Fruit fly (Drosophila melanogaster) whole organism, embryonic: ENCODE results near the gene CG7065.
A peak's percentile ranks its signal among the peaks of the same experiment; 100 is the strongest.

ENCODE experiments used
- Abd-B ChIP-seq: fragments of 200-800 bp; sonication (Bioruptor generic); optimal IDR thresholded peaks from 2 replicates; lab custom pipeline; 2018; ENCODE audit warnings: missing biosample characterization, mild to moderate bottlenecking, missing genetic modification characterization, moderate library complexity
- Adf1 ChIP-seq: fragments of 200-800 bp; sonication (Bioruptor generic); IDR thresholded peaks from 2 replicates; pipeline ENCODE4 v1.3.6; 2022; ENCODE audit warnings: missing biosample characterization, missing genetic modification characterization
- Awh ChIP-seq: fragments of 200-800 bp; sonication (Bioruptor generic); IDR thresholded peaks from 2 replicates; pipeline ENCODE4, ENCODE4 v1.3.6; 2022; ENCODE audit warnings: missing biosample characterization, missing genetic modification characterization
- BEAF-32 ChIP-seq: fragments of 200-800 bp; sonication (Bioruptor generic); optimal IDR thresholded peaks from 3 replicates; lab custom pipeline; 2017; ENCODE audit warnings: missing biosample characterization, missing genetic modification characterization, mild to moderate bottlenecking, moderate library complexity, missing genetic modification reagents
- Blimp-1 ChIP-seq: fragments of 200-800 bp; sonication (Bioruptor generic); optimal IDR thresholded peaks from 3 replicates; lab custom pipeline; 2018; ENCODE audit warnings: missing biosample characterization, missing genetic modification characterization, mild to moderate bottlenecking, moderate library complexity, missing genetic modification reagents
- CG10979 ChIP-seq: fragments of 200-800 bp; sonication (Bioruptor generic); optimal IDR thresholded peaks from 2 replicates; lab custom pipeline; 2018; ENCODE audit warnings: missing biosample characterization, mild to moderate bottlenecking, missing genetic modification characterization, moderate library complexity
- CG11456 ChIP-seq: fragments of 200-800 bp; sonication (Bioruptor generic); IDR thresholded peaks from 3 replicates; pipeline ENCODE4 v1.3.6; 2022; ENCODE audit warnings: missing biosample characterization, missing genetic modification characterization
- CG12104 ChIP-seq: fragments of 200-800 bp; sonication (Bioruptor generic); optimal IDR thresholded peaks from 3 replicates; lab custom pipeline; 2016; ENCODE audit warnings: missing biosample characterization, missing genetic modification characterization
- CG12391 ChIP-seq: fragments of 200-800 bp; sonication (Bioruptor generic); optimal IDR thresholded peaks from 3 replicates; lab custom pipeline; 2018; ENCODE audit warnings: missing biosample characterization, mild to moderate bottlenecking, missing genetic modification characterization, moderate library complexity
- CG14441 ChIP-seq: fragments of 200-800 bp; sonication (Bioruptor generic); IDR thresholded peaks from 2 replicates; pipeline ENCODE4 v1.3.6; 2022; ENCODE audit warnings: missing biosample characterization, missing genetic modification characterization
- CG14667 ChIP-seq: fragments of 200-800 bp; sonication (Bioruptor generic); IDR thresholded peaks from 2 replicates; pipeline ENCODE4 v1.3.6; 2022; ENCODE audit warnings: missing biosample characterization, missing genetic modification characterization
- CG17359 ChIP-seq: fragments of 200-800 bp; sonication (Bioruptor generic); optimal IDR thresholded peaks from 3 replicates; lab custom pipeline; 2018; ENCODE audit warnings: missing biosample characterization, mild to moderate bottlenecking, missing genetic modification characterization, moderate library complexity
- CG17612 ChIP-seq: fragments of 200-800 bp; sonication (Bioruptor generic); IDR thresholded peaks from 2 replicates; pipeline ENCODE4 v1.3.6; 2022; ENCODE audit warnings: missing biosample characterization, missing genetic modification characterization
- CG18619 ChIP-seq: fragments of 200-800 bp; sonication (Bioruptor generic); optimal IDR thresholded peaks from 3 replicates; lab custom pipeline; 2017; ENCODE audit warnings: missing biosample characterization, mild to moderate bottlenecking, missing genetic modification characterization
- CG2678 ChIP-seq: fragments of 200-800 bp; sonication (Bioruptor generic); optimal IDR thresholded peaks from 3 replicates; lab custom pipeline; 2019; ENCODE audit warnings: missing biosample characterization, mild to moderate bottlenecking, missing genetic modification characterization, moderate library complexity
- CG6272 ChIP-seq: fragments of 200-800 bp; sonication (Bioruptor generic); IDR thresholded peaks from 2 replicates; pipeline ENCODE4 v1.3.6; 2022; ENCODE audit warnings: missing biosample characterization, missing genetic modification characterization
- CG6813 ChIP-seq: fragments of 200-800 bp; sonication (Bioruptor generic); optimal IDR thresholded peaks from 2 replicates; lab custom pipeline; 2017; ENCODE audit warnings: missing biosample characterization, missing genetic modification characterization, mild to moderate bottlenecking, moderate library complexity, missing genetic modification reagents
- CG9609 ChIP-seq: fragments of 200-800 bp; sonication (Bioruptor generic); optimal IDR thresholded peaks from 3 replicates; lab custom pipeline; 2016; ENCODE audit warnings: missing biosample characterization, missing genetic modification characterization
- CHES-1-like ChIP-seq: fragments of 200-800 bp; sonication (Bioruptor generic); optimal IDR thresholded peaks from 2 replicates; lab custom pipeline; 2016; ENCODE audit warnings: missing biosample characterization, missing genetic modification characterization
- D19B ChIP-seq: fragments of 200-800 bp; sonication (Bioruptor generic); optimal IDR thresholded peaks from 2 replicates; lab custom pipeline; 2017; ENCODE audit warnings: missing biosample characterization, mild to moderate bottlenecking, missing genetic modification characterization
- E2f1 ChIP-seq: fragments of 200-800 bp; sonication (Bioruptor generic); IDR thresholded peaks from 2 replicates; pipeline ENCODE4 v1.3.6; 2022; ENCODE audit warnings: missing biosample characterization, missing genetic modification characterization
- Gug ChIP-seq: fragments of 200-800 bp; sonication (Bioruptor generic); IDR thresholded peaks from 4 replicates; pipeline ENCODE4 v1.3.6; 2022; ENCODE audit warnings: missing biosample characterization, missing genetic modification characterization
- HmgZ ChIP-seq: fragments of 200-800 bp; sonication (Bioruptor generic); optimal IDR thresholded peaks from 2 replicates; lab custom pipeline; 2018; ENCODE audit warnings: missing biosample characterization, mild to moderate bottlenecking, missing genetic modification characterization
- Lim3 ChIP-seq: fragments of 200-800 bp; sonication (Bioruptor generic); IDR thresholded peaks from 2 replicates; pipeline ENCODE4 v1.3.6; 2022; ENCODE audit warnings: missing biosample characterization, missing genetic modification characterization
- MESR4 ChIP-seq: fragments of 200-800 bp; sonication (Bioruptor generic); optimal IDR thresholded peaks from 2 replicates; lab custom pipeline; 2018; ENCODE audit warnings: missing biosample characterization, mild to moderate bottlenecking, missing genetic modification characterization, moderate library complexity
- MTF-1 ChIP-seq: fragments of 200-800 bp; sonication (Bioruptor generic); optimal IDR thresholded peaks from 2 replicates; lab custom pipeline; 2018; ENCODE audit warnings: missing biosample characterization, mild to moderate bottlenecking, missing genetic modification characterization, borderline replicate concordance
- Med ChIP-seq: fragments of 200-800 bp; sonication (Bioruptor generic); peaks from one replicate; lab custom pipeline; 2016; ENCODE audit warnings: missing biosample characterization, missing genetic modification characterization, mild to moderate bottlenecking, inconsistent platforms, moderate library complexity
- Pdp1 ChIP-seq, 2 experiments: fragments of 200-800 bp; sonication (Bioruptor generic); optimal IDR thresholded peaks; 3 replicates each; lab custom pipeline; 2016; ENCODE audit warnings: missing biosample characterization in 2 of 2, missing genetic modification characterization in 2 of 2, mild to moderate bottlenecking in 1 of 2, moderate library complexity in 1 of 2
- Poxn ChIP-seq: fragments of 200-800 bp; sonication (Bioruptor generic); IDR thresholded peaks from 2 replicates; pipeline ENCODE4 v1.3.6; 2022; ENCODE audit warnings: missing biosample characterization, missing genetic modification characterization
- Trl ChIP-seq, 3 experiments: fragments of >200 bp in 2 of 3; fragments of 200-800 bp in 1 of 3; sonication (Bioruptor generic) in 1 of 3; optimal IDR thresholded peaks; 2 replicates in 1 of 3; 3 replicates in 2 of 3; lab custom pipeline; 2016 to 2017; ENCODE audit warnings: missing biosample characterization in 1 of 3, missing genetic modification characterization in 1 of 3
- cas ChIP-seq: fragments of 200-800 bp; sonication (Bioruptor generic); IDR thresholded peaks from 2 replicates; pipeline ENCODE4 v1.3.6; 2022; ENCODE audit warnings: missing biosample characterization, missing genetic modification characterization
- croc ChIP-seq: fragments of 200-800 bp; sonication (Bioruptor generic); conservative IDR thresholded peaks from 3 replicates; pipeline ENCODE4 v1.3.6; 2022; ENCODE audit warnings: missing biosample characterization, missing genetic modification characterization
- danr ChIP-seq: fragments of 200-800 bp; sonication (Bioruptor generic); IDR thresholded peaks from 2 replicates; pipeline ENCODE4 v1.3.6; 2022; ENCODE audit warnings: missing biosample characterization, missing genetic modification characterization
- eve ChIP-seq, 2 experiments: fragments of >200 bp; optimal IDR thresholded peaks; 2 replicates each; lab custom pipeline; 2017; ENCODE audit warnings: missing biosample characterization in 2 of 2, missing genetic modification characterization in 2 of 2
- ewg ChIP-seq: fragments of 200-800 bp; sonication (Bioruptor generic); optimal IDR thresholded peaks from 3 replicates; lab custom pipeline; 2017; ENCODE audit warnings: mild to moderate bottlenecking, missing biosample characterization, missing genetic modification reagents, missing genetic modification characterization
- fd3F ChIP-seq: fragments of 200-800 bp; sonication (Bioruptor generic); optimal IDR thresholded peaks from 2 replicates; lab custom pipeline; 2018; ENCODE audit warnings: missing biosample characterization, mild to moderate bottlenecking, missing genetic modification characterization, moderate library complexity
- fd96Cb ChIP-seq: fragments of 200-800 bp; sonication (Bioruptor generic); optimal IDR thresholded peaks from 2 replicates; lab custom pipeline; 2018; ENCODE audit warnings: missing biosample characterization, mild to moderate bottlenecking, missing genetic modification characterization, moderate library complexity
- gcm2 ChIP-seq: fragments of 200-800 bp; sonication (Bioruptor generic); optimal IDR thresholded peaks from 2 replicates; lab custom pipeline; 2016; ENCODE audit warnings: missing biosample characterization, missing genetic modification characterization
- ham ChIP-seq: fragments of 200-800 bp; sonication (Bioruptor generic); IDR thresholded peaks from 2 replicates; pipeline ENCODE4 v1.3.6; 2022; ENCODE audit warnings: missing biosample characterization, missing genetic modification characterization
- klu ChIP-seq: fragments of 200-800 bp; sonication (Bioruptor generic); IDR thresholded peaks from 2 replicates; pipeline ENCODE4 v1.3.6; 2022; ENCODE audit warnings: missing biosample characterization, missing genetic modification characterization
- kni ChIP-seq: fragments of 200-800 bp; sonication (Bioruptor generic); optimal IDR thresholded peaks from 3 replicates; lab custom pipeline; 2017; ENCODE audit warnings: mild to moderate bottlenecking, missing biosample characterization, missing genetic modification reagents, missing genetic modification characterization
- nau ChIP-seq: fragments of 200-800 bp; sonication (Bioruptor generic); optimal IDR thresholded peaks from 3 replicates; lab custom pipeline; 2017; ENCODE audit warnings: missing biosample characterization, mild to moderate bottlenecking, missing genetic modification characterization, missing genetic modification reagents
- nom ChIP-seq: fragments of 200-800 bp; sonication (Bioruptor generic); optimal IDR thresholded peaks from 2 replicates; lab custom pipeline; 2017; ENCODE audit warnings: missing biosample characterization, missing genetic modification characterization, mild to moderate bottlenecking, moderate library complexity, missing genetic modification reagents
- pros ChIP-seq: fragments of 200-800 bp; sonication (Bioruptor generic); optimal IDR thresholded peaks from 3 replicates; lab custom pipeline; 2019; ENCODE audit warnings: missing biosample characterization, mild to moderate bottlenecking, missing genetic modification characterization, moderate library complexity
- scrt ChIP-seq: fragments of 200-800 bp; sonication (Bioruptor generic); optimal IDR thresholded peaks from 2 replicates; lab custom pipeline; 2018; ENCODE audit warnings: missing biosample characterization, mild to moderate bottlenecking, missing genetic modification characterization, moderate library complexity
- sd ChIP-seq: fragments of 200-800 bp; sonication (Bioruptor generic); optimal IDR thresholded peaks from 3 replicates; lab custom pipeline; 2018; ENCODE audit warnings: missing biosample characterization, mild to moderate bottlenecking, missing genetic modification characterization, moderate library complexity
- sna ChIP-seq: fragments of 200-800 bp; sonication (Bioruptor generic); IDR thresholded peaks from 2 replicates; pipeline ENCODE4 v1.3.6; 2022; ENCODE audit warnings: missing biosample characterization, missing genetic modification characterization; ENCODE audit not compliant: partially characterized antibody
- stc ChIP-seq: fragments of 200-800 bp; sonication (Bioruptor generic); IDR thresholded peaks from 2 replicates; pipeline ENCODE4 v1.3.6; 2022; ENCODE audit warnings: missing biosample characterization, missing genetic modification characterization
- unpg ChIP-seq: fragments of 200-800 bp; sonication (Bioruptor generic); optimal IDR thresholded peaks from 3 replicates; lab custom pipeline; 2018; ENCODE audit warnings: missing biosample characterization, mild to moderate bottlenecking, missing genetic modification characterization, moderate library complexity

Gene CG7065

DNA sequence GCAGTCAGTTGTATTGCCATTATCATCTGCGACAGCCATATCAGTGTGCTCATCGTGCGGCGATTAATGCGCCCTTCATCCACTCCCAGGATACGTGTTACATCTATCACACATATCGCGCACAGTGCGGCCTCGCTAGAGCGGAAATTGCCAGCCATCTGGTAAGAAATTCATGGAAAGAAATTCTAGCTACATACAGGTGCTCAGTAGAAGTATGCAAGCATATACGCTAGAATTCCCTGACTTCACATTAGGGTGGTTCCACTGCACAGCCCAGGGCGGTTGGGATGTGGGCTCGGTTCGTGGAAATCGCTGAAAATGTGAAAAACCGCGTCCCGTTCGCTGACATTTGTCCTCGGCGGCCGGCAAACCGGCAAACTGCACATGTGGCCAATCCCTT is 1.1 kb upstream of the CG7065 start (continued):
- peak; percentile 34 for TF ChIP-seq HmgZ (tag; lab: Kevin White, UChicago)
- peak; percentile 79 for TF ChIP-seq nom
- peak; percentile 76 for TF ChIP-seq CG10979 (tag; lab: Kevin White, UChicago)
- TF ChIP-seq kni (GFP tag; lab: Kevin White, UChicago) = peak; percentile 34
- TF ChIP-seq pros (GFP tag; lab: Kevin White, UChicago) = peak; percentile 75
- TF ChIP-seq CG6813 (GFP tag; lab: Kevin White, UChicago) = peak; percentile 71
- TF ChIP-seq eve (GFP tag; optimal IDR thresholded peaks at IDR 0.05; lab: Kevin White, UChicago) = no peak
- 0 out of 2 replicates have a peak, but pooled peaks have one; percentile 12 for TF ChIP-seq Adf1 (GFP tag; lab: Robert Waterston, UW)
- TF ChIP-seq ham (GFP tag; lab: Robert Waterston, UW) = peak; percentile 55; the same call in 1 of the 2 replicates
- TF ChIP-seq sd (tag; lab: Kevin White, UChicago) = peak; percentile 36
- TF ChIP-seq Awh (GFP tag; lab: Robert Waterston, UW) = peak; percentile 81
- peak; percentile 32 for TF ChIP-seq MESR4 (GFP tag; lab: Kevin White, UChicago)
- TF ChIP-seq CG6272 (GFP tag; lab: Robert Waterston, UW) = peak; percentile 83
- peak; percentile 54 for TF ChIP-seq gcm2 (GFP tag; lab: Kevin White, UChicago)
- peak; percentile 7 for TF ChIP-seq scrt
- TF ChIP-seq Trl (optimal IDR thresholded peaks at IDR 0.05; lab: Kevin White, UChicago) = no peak
- peak; percentile 74 for TF ChIP-seq Trl (GFP tag; optimal IDR thresholded peaks at IDR 0.05; lab: Kevin White, UChicago)
- no peak for TF ChIP-seq cas (GFP tag; lab: Robert Waterston, UW)
- TF ChIP-seq CG2678 (tag; lab: Kevin White, UChicago) = peak; percentile 78
- peak; percentile 91 for TF ChIP-seq Gug (GFP tag; lab: Robert Waterston, UW)
- peak; percentile 59 for TF ChIP-seq CHES-1-like
- TF ChIP-seq nau (GFP tag; lab: Kevin White, UChicago) = no peak
- TF ChIP-seq CG14667 = peak; percentile 88
- TF ChIP-seq Lim3 (GFP tag; lab: Robert Waterston, UW) = peak; percentile 32; the same call in 1 of the 2 replicates
- TF ChIP-seq sna = no peak
- peak; percentile 65 for TF ChIP-seq CG12391
- TF ChIP-seq croc = peak; percentile 75
- peak; percentile 69 for TF ChIP-seq unpg
- TF ChIP-seq fd96Cb = peak; percentile 76
- TF ChIP-seq CG11456 (GFP tag; lab: Robert Waterston, UW) = peak; percentile 82
- peak; percentile 63 for TF ChIP-seq CG9609 (GFP tag; lab: Kevin White, UChicago)
- peak; percentile 45; the same call in 1 of the 2 replicates for TF ChIP-seq klu (GFP tag; lab: Robert Waterston, UW)
- TF ChIP-seq MTF-1 = peak; percentile 3
- TF ChIP-seq stc = peak; percentile 77
- peak; percentile 66 for TF ChIP-seq danr (GFP tag; lab: Robert Waterston, UW)
- TF ChIP-seq CG18619 (GFP tag; lab: Kevin White, UChicago) = peak; percentile 58
- no peak for TF ChIP-seq Poxn
- TF ChIP-seq CG17612 = peak; percentile 57; the same call in 1 of the 2 replicates
- TF ChIP-seq Med (GFP tag; lab: Kevin White, UChicago) = peak; percentile 96
- peak; percentile 28 for TF ChIP-seq fd3F (GFP tag; lab: Kevin White, UChicago)
- TF ChIP-seq Blimp-1 (GFP tag; lab: Kevin White, UChicago) = peak; percentile 67
- TF ChIP-seq ewg (GFP tag; lab: Kevin White, UChicago) = peak; percentile 53
- peak; percentile 80 for TF ChIP-seq E2f1 (GFP tag; lab: Robert Waterston, UW)
- peak; percentile 68 for TF ChIP-seq CG17359 (tag; lab: Kevin White, UChicago)
- TF ChIP-seq Abd-B (GFP tag; lab: Kevin White, UChicago) = peak; percentile 70
- TF ChIP-seq BEAF-32 (GFP tag; lab: Kevin White, UChicago) = no peak
- TF ChIP-seq D19B = no peak
- peak; percentile 86 for TF ChIP-seq CG14441 (GFP tag; lab: Robert Waterston, UW)
- peak; percentile 68 to 77 for TF ChIP-seq Pdp1 (GFP tag; optimal IDR thresholded peaks at IDR 0.05; lab: Kevin White, UChicago)
- TF ChIP-seq CG12104 = peak; percentile 34
